Worm (Caenorhabditis elegans): ENCODE data around the gene F52H3.6.

F52H3.6 gene

ce11 chrII:10044961-10045360 lies 16.7 kb upstream of the F52H3.6 start, which contains the start of the genes F52H3.11 and bath-38 (continued):
- TF ChIP-seq ama-1 (optimal IDR thresholded peaks at IDR 0.05) (peak; percentile 5), snu-23 (GFP tag; optimal IDR thresholded peaks at IDR 0.05) (peak; percentile 54), tbx-2 (tag; optimal IDR thresholded peaks at IDR 0.05) (peak; percentile 39)

ce11 chrII:10040834-10041233 lies 12.6 kb upstream of the F52H3.6 start, which contains the start of gene ogr-2:
TSS of gene ogr-2 (plus strand) at chrII:10041134.
- TF ChIP-seq hlh-17 (GFP tag; optimal IDR thresholded peaks at IDR 0.05; ENCODE audit: borderline replicate concordance) (no peak), C04F5.9 (tag; optimal IDR thresholded peaks at IDR 0.05) (no peak), grh-1 (GFP tag; IDR thresholded peaks at IDR 0.05) (no peak), ceh-8 (GFP tag; optimal IDR thresholded peaks at IDR 0.05) (no peak), efl-3 (GFP tag; optimal IDR thresholded peaks at IDR 0.05) (no peak), xbp-1 (tag; optimal IDR thresholded peaks at IDR 0.05) (no peak), nhr-11 (tag; optimal IDR thresholded peaks at IDR 0.05) (no peak), snu-23 (GFP tag; optimal IDR thresholded peaks at IDR 0.05) (no peak)

DNA sequence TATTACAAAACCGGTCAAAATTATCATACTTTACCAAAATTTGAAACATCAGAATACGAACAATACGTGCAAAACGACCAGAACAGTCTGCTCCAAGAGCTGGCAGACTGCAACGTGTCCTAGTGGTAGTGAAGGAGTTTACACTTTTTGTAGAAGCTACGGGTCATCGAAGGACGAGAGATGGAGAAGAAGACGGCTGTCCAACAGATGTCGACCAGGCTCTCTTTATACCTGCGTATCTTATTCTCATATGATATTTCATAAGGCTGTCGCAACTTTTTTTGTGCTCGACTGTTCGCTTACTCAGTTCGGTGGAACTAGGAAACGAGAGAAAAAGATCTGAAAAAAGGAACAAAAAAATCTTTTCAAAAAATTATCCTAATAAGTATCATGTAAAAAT lies 11.6 kb upstream of the F52H3.6 start, which contains the start of gene let-268:
Gene let-268, minus strand, starts transcription at position 182 of the 400 bp plus-strand sequence.
- no peak for TF ChIP-seq C04F5.9 (tag; optimal IDR thresholded peaks at IDR 0.05)
- TF ChIP-seq rnt-1 (tag; optimal IDR thresholded peaks at IDR 0.05), result peak; percentile 42
- TF ChIP-seq lin-14 (GFP tag; optimal IDR thresholded peaks at IDR 0.05), result peak; percentile 38

DNA sequence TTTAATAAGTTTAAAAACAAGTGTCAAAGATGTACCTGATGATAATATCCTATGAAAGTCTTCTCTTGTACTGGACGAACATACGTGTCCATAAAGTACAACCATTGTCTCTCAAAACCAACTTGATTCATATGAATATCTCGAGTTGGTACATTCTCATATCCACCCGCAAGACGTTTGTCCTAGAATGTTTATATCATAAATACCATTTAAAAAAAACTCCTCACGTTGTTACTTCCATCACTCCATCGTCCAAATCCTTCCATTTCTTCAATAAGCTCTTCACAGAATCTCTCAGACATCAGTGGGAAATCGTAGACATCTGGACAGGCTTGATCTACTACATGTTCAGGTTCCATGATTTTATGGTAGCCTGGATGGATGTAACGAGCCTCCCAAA lies 7.2 kb upstream of the F52H3.6 start:
- TF ChIP-seq nhr-28 (tag; optimal IDR thresholded peaks at IDR 0.05) (no peak), efl-1 (optimal IDR thresholded peaks at IDR 0.05) (no peak), efl-1 (GFP tag; optimal IDR thresholded peaks at IDR 0.05 in 1 of 2) (peak in 1 of 2 experiments; percentile 28)

ce11 chrII:10034769-10035168 lies 6.5 kb upstream of the F52H3.6 start:
- TF ChIP-seq nhr-19 (GFP tag; conservative IDR thresholded peaks at IDR 0.05) (peak; percentile 81), nhr-47 (tag; optimal IDR thresholded peaks at IDR 0.05) (peak; percentile 15), dpl-1 (GFP tag; optimal IDR thresholded peaks at IDR 0.05) (peak in 1 of 3 experiments; percentile 17), isw-1 (GFP tag; IDR thresholded peaks at IDR 0.05) (peak; percentile 77), nhr-71 (tag; optimal IDR thresholded peaks at IDR 0.05) (peak; percentile 16), mab-9 (GFP tag; IDR thresholded peaks at IDR 0.05) (0 out of 2 replicates have a peak, but pooled peaks have one; percentile 15), ceh-88 (GFP tag; IDR thresholded peaks at IDR 0.05) (peak; percentile 70), unc-98 (GFP tag; IDR thresholded peaks at IDR 0.05) (peak; percentile 16; the same call in 1 of the 2 replicates), C16A3.4 (tag; optimal IDR thresholded peaks at IDR 0.05) (peak; percentile 8), grh-1 (GFP tag; IDR thresholded peaks at IDR 0.05) (peak; percentile 63), lsy-2 (tag; optimal IDR thresholded peaks at IDR 0.05) (peak in 1 of 2 experiments; percentile 28), efl-1 (optimal IDR thresholded peaks at IDR 0.05) (peak in 1 of 2 experiments; percentile 4), efl-1 (GFP tag; optimal IDR thresholded peaks at IDR 0.05 in 1 of 2) (peak in 1 of 2 experiments; percentile 87)

DNA sequence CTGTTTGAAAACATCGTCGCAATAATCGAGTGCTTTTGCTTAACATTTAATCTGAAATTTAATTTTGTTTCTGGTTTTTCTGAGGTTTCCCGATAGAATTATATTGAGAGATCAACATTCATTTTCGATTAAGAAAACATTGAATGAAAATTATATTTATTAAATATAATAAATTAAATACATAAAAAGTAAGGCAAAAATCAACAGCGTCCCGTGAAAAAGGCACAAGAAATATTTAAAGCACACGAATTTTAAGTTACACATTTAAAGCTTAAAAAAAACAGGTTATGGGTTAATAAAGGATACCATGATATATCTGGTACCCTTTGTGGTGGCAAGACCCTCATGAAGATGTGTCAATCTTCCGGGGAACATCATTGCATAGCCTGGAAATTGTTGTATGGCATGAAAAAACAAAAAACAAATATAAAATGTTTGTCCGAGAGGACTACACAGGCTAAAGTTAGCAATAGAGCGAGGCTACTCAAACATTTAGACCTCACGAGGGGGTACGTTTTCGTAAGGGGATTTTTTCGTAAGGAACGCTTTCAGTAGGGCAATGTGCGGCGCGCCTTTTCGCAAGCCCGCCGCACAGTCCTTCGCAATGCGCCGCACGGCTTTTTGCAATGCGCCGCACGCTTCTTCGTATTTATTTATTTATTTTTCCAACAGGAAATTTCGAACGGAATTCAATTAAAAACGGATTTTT lies 5.1 kb upstream of the F52H3.6 start, which contains the start of gene mtcu-2:
Gene mtcu-2, minus strand, starts transcription at position 51 of the 709 bp plus-strand sequence.
- TF ChIP-seq rnt-1 (tag; optimal IDR thresholded peaks at IDR 0.05) (peak; percentile 91), irx-1 (tag; optimal IDR thresholded peaks at IDR 0.05) (peak; percentile 62), vab-15 (tag; optimal IDR thresholded peaks at IDR 0.05) (peak; percentile 57), efl-1 (optimal IDR thresholded peaks at IDR 0.05) (peak; percentile 80 to 81), efl-1 (GFP tag; optimal IDR thresholded peaks at IDR 0.05 in 1 of 2) (peak; percentile 71 to 97), unc-86 (tag; optimal IDR thresholded peaks at IDR 0.05) (peak; percentile 85), lir-3 (tag; optimal IDR thresholded peaks at IDR 0.05; ENCODE audit: poor library complexity) (peak; percentile 79), sox-4 (tag; optimal IDR thresholded peaks at IDR 0.05) (peak; percentile 71), ceh-88 (GFP tag; IDR thresholded peaks at IDR 0.05) (peak; percentile 98), ceh-82 (tag; optimal IDR thresholded peaks at IDR 0.05) (peak; percentile 82 to 88 (median 83)), mep-1 (tag; optimal IDR thresholded peaks at IDR 0.05) (peak; percentile 76), elt-3 (tag; optimal IDR thresholded peaks at IDR 0.05) (peak in 3 of 6 experiments; percentile 27 to 76 (median 30)), isw-1 (GFP tag; IDR thresholded peaks at IDR 0.05) (peak; percentile 99), unc-130 (tag; optimal IDR thresholded peaks at IDR 0.05) (peak; percentile 53), nhr-85 (tag) (peak; percentile 96), C04F5.9 (tag; optimal IDR thresholded peaks at IDR 0.05) (peak; percentile 61), lin-39 (tag; optimal IDR thresholded peaks at IDR 0.05) (peak; percentile 39), lin-13 (GFP tag; optimal IDR thresholded peaks at IDR 0.05) (peak; percentile 46), blmp-1 (tag; optimal IDR thresholded peaks at IDR 0.05) (peak; percentile 59), nhr-237 (tag; optimal IDR thresholded peaks at IDR 0.05) (peak; percentile 24), lin-35 (GFP tag; optimal IDR thresholded peaks at IDR 0.05) (peak; percentile 74 to 84)
